Worm (Caenorhabditis elegans) whole organism, L2 larva: Measurements from ENCODE around the gene lgc-16.
A peak's percentile ranks its signal among the peaks of the same experiment; 100 is the strongest.

ENCODE experiments used
- C34F6.9 ChIP-seq: fragments of 150-350 bp; optimal IDR thresholded peaks from 2 replicates; lab custom pipeline; 2014; ENCODE audit warnings: missing biosample characterization, missing genetic modification characterization
- F13H6.1 ChIP-seq: sonication (generic microtip); optimal IDR thresholded peaks from 2 replicates; lab custom pipeline; 2016; ENCODE audit warnings: missing genetic modification characterization, missing compliant biosample characterization
- R02D3.7 ChIP-seq: fragments of 150-350 bp; optimal IDR thresholded peaks from 2 replicates; lab custom pipeline; 2014; ENCODE audit warnings: missing biosample characterization, missing genetic modification characterization
- Y55F3AM.14 ChIP-seq: fragments of 200-800 bp; sonication (Bioruptor generic); optimal IDR thresholded peaks from 2 replicates; lab custom pipeline; 2018; ENCODE audit warnings: mild to moderate bottlenecking, missing genetic modification characterization, missing compliant biosample characterization
- ZK546.5 ChIP-seq: sonication (generic microtip); optimal IDR thresholded peaks from 2 replicates; lab custom pipeline; 2017; ENCODE audit warnings: missing biosample characterization, missing genetic modification characterization
- aly-2 ChIP-seq: fragments of 150-350 bp; optimal IDR thresholded peaks from 2 replicates; lab custom pipeline; 2014; ENCODE audit warnings: missing biosample characterization, missing genetic modification characterization
- ama-1 ChIP-seq: fragments of 150-350 bp; optimal IDR thresholded peaks from 2 replicates; lab custom pipeline; 2018; ENCODE audit warnings: inconsistent platforms
- blmp-1 ChIP-seq: sonication (generic microtip); optimal IDR thresholded peaks from 2 replicates; lab custom pipeline; 2017; ENCODE audit warnings: missing genetic modification characterization, mild to moderate bottlenecking, missing compliant biosample characterization, antibody characterized with exemption, moderate library complexity; ENCODE audit not compliant: insufficient read depth
- ceh-16 ChIP-seq: fragments of 150-350 bp; optimal IDR thresholded peaks from 2 replicates; lab custom pipeline; 2014; ENCODE audit warnings: missing biosample characterization, missing genetic modification characterization
- crh-2 ChIP-seq: sonication (generic microtip); optimal IDR thresholded peaks from 2 replicates; lab custom pipeline; 2017; ENCODE audit warnings: missing biosample characterization, missing genetic modification characterization
- dmd-4 ChIP-seq: sonication (generic microtip); optimal IDR thresholded peaks from 2 replicates; lab custom pipeline; 2017; ENCODE audit warnings: missing biosample characterization, missing genetic modification characterization
- egl-27 ChIP-seq: sonication (generic microtip); optimal IDR thresholded peaks from 3 replicates; lab custom pipeline; 2017; ENCODE audit warnings: missing biosample characterization, missing genetic modification reagents, missing genetic modification characterization
- elt-1 ChIP-seq: fragments of 150-350 bp; optimal IDR thresholded peaks from 2 replicates; lab custom pipeline; 2014; ENCODE audit warnings: missing biosample characterization, missing genetic modification characterization
- elt-3 ChIP-seq: sonication (generic microtip); optimal IDR thresholded peaks from 2 replicates; lab custom pipeline; 2017; ENCODE audit warnings: missing biosample characterization, missing genetic modification characterization
- fos-1 ChIP-seq: fragments of 150-350 bp; optimal IDR thresholded peaks from 2 replicates; lab custom pipeline; 2014; ENCODE audit warnings: missing biosample characterization, missing genetic modification characterization
- gmeb-1 ChIP-seq: fragments of 150-350 bp; optimal IDR thresholded peaks from 2 replicates; lab custom pipeline; 2014; ENCODE audit warnings: missing biosample characterization, missing genetic modification characterization
- lin-11 ChIP-seq: fragments of 150-350 bp; sonication (generic microtip); optimal IDR thresholded peaks from 2 replicates; lab custom pipeline; 2014; ENCODE audit warnings: missing biosample characterization, missing genetic modification characterization, inconsistent platforms, mixed read lengths
- lin-13 ChIP-seq: fragments of 150-350 bp; optimal IDR thresholded peaks from 2 replicates; lab custom pipeline; 2014; ENCODE audit warnings: missing biosample characterization, missing genetic modification reagents, missing genetic modification characterization
- lin-39 ChIP-seq: fragments of 150-350 bp; optimal IDR thresholded peaks from 2 replicates; lab custom pipeline; 2014; ENCODE audit warnings: missing biosample characterization, missing genetic modification reagents, missing genetic modification characterization
- lsy-2 ChIP-seq, 2 experiments: fragments of 150-350 bp in 1 of 2; sonication (generic microtip) in 1 of 2; optimal IDR thresholded peaks; 2 replicates each; lab custom pipeline; 2014 to 2017; ENCODE audit warnings: missing biosample characterization in 2 of 2, missing genetic modification characterization in 2 of 2
- mab-5 ChIP-seq: fragments of 150-350 bp; optimal IDR thresholded peaks from 2 replicates; lab custom pipeline; 2014; ENCODE audit warnings: missing biosample characterization, missing genetic modification characterization
- mbf-1 ChIP-seq: sonication (generic microtip); optimal IDR thresholded peaks from 2 replicates; lab custom pipeline; 2017; ENCODE audit warnings: missing biosample characterization, missing genetic modification characterization
- nhr-129 ChIP-seq: fragments of 150-350 bp; optimal IDR thresholded peaks from 2 replicates; lab custom pipeline; 2014; ENCODE audit warnings: missing biosample characterization, missing genetic modification characterization
- nhr-21 ChIP-seq: fragments of 150-350 bp; optimal IDR thresholded peaks from 2 replicates; lab custom pipeline; 2014; ENCODE audit warnings: missing biosample characterization, missing genetic modification characterization
- nhr-237 ChIP-seq: fragments of 150-350 bp; optimal IDR thresholded peaks from 2 replicates; lab custom pipeline; 2014; ENCODE audit warnings: missing biosample characterization, missing genetic modification characterization
- nhr-25 ChIP-seq: fragments of 150-350 bp; sonication (generic microtip); optimal IDR thresholded peaks from 3 replicates; lab custom pipeline; 2014; ENCODE audit warnings: missing biosample characterization, missing genetic modification characterization
- nhr-6 ChIP-seq: fragments of 150-350 bp; optimal IDR thresholded peaks from 2 replicates; lab custom pipeline; 2014; ENCODE audit warnings: missing biosample characterization, missing genetic modification characterization
- nhr-77 ChIP-seq: fragments of 150-350 bp; optimal IDR thresholded peaks from 2 replicates; lab custom pipeline; 2014; ENCODE audit warnings: missing biosample characterization, missing genetic modification characterization
- peb-1 ChIP-seq: fragments of 150-350 bp; optimal IDR thresholded peaks from 2 replicates; lab custom pipeline; 2014; ENCODE audit warnings: missing biosample characterization, missing genetic modification characterization
- sem-4 ChIP-seq: fragments of 150-350 bp; optimal IDR thresholded peaks from 2 replicates; lab custom pipeline; 2014; ENCODE audit warnings: missing biosample characterization, missing genetic modification reagents, missing genetic modification characterization
- skn-1 ChIP-seq: sonication (generic microtip); optimal IDR thresholded peaks from 2 replicates; lab custom pipeline; 2017; ENCODE audit warnings: missing biosample characterization, missing genetic modification characterization
- sma-3 ChIP-seq: sonication (generic microtip); optimal IDR thresholded peaks from 2 replicates; lab custom pipeline; 2016; ENCODE audit warnings: missing genetic modification reagents, missing genetic modification characterization, missing compliant biosample characterization
- sma-9 ChIP-seq, 2 experiments: fragments of 150-350 bp in 1 of 2; sonication (generic microtip) in 1 of 2; optimal IDR thresholded peaks; 2 replicates each; lab custom pipeline; 2014 to 2016; ENCODE audit warnings: missing genetic modification characterization in 2 of 2, mild to moderate bottlenecking in 1 of 2, missing biosample characterization in 1 of 2, missing compliant biosample characterization in 1 of 2, missing genetic modification reagents in 1 of 2, moderate library complexity in 1 of 2
- snpc-4 ChIP-seq: fragments of 150-350 bp; optimal IDR thresholded peaks from 2 replicates; lab custom pipeline; 2014; ENCODE audit warnings: missing biosample characterization, missing genetic modification characterization
- unc-39 ChIP-seq: fragments of 150-350 bp; optimal IDR thresholded peaks from 2 replicates; lab custom pipeline; 2014; ENCODE audit warnings: missing biosample characterization, missing genetic modification characterization
- unc-55 ChIP-seq: fragments of 150-350 bp; sonication (generic microtip); optimal IDR thresholded peaks from 3 replicates; lab custom pipeline; 2014; ENCODE audit warnings: missing biosample characterization, missing genetic modification reagents, missing genetic modification characterization
- unc-62 ChIP-seq: fragments of 150-350 bp; optimal IDR thresholded peaks from 2 replicates; lab custom pipeline; 2014; ENCODE audit warnings: missing biosample characterization, missing genetic modification reagents, missing genetic modification characterization
- zag-1 ChIP-seq: fragments of 150-350 bp; optimal IDR thresholded peaks from 2 replicates; lab custom pipeline; 2014; ENCODE audit warnings: missing biosample characterization, missing genetic modification characterization
- ztf-11 ChIP-seq: sonication (generic microtip); optimal IDR thresholded peaks from 2 replicates; lab custom pipeline; 2017; ENCODE audit warnings: missing biosample characterization, missing genetic modification characterization

lgc-16 gene

DNA sequence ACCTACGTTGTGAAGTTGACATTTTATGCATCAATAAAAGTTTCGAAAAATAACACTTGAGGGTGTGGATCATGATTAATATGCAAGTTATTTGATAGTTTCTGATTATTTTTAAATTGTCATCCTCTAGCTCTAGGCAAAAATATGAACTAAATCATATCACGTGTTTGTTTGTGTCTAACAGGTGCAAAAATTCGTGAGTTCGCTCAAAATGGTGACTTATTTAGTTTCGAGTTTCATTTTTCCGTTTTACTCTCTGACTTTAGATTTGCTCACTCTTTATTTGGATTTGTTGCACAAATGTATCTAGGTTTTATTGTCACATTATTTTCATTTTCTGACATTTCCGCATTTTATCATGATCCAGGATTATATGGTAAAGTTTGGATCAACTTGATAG, at the start of gene lgc-16:
lgc-16 (plus strand) TSS at position 301 of the 400 bp plus-strand sequence.
- TF ChIP-seq nhr-129 (tag; lab: Kevin White, UChicago) (no peak), skn-1 (tag; lab: Kevin White, UChicago) (no peak), Y55F3AM.14 (GFP tag; lab: Kevin White, UChicago) (no peak), nhr-77 (tag; lab: Kevin White, UChicago) (no peak), elt-3 (no peak), blmp-1 (tag; lab: Kevin White, UChicago) (no peak), ZK546.5 (tag; lab: Kevin White, UChicago) (no peak), snpc-4 (tag; lab: Kevin White, UChicago) (no peak), nhr-21 (no peak), peb-1 (tag; lab: Kevin White, UChicago) (no peak), lin-13 (GFP tag; lab: Kevin White, UChicago) (no peak), sma-3 (GFP tag; lab: Kevin White, UChicago) (no peak), C34F6.9 (tag; lab: Kevin White, UChicago) (no peak), ztf-11 (tag; lab: Kevin White, UChicago) (no peak), lin-11 (tag; lab: Kevin White, UChicago) (no peak), crh-2 (tag; lab: Kevin White, UChicago) (no peak), gmeb-1 (no peak)
- TF ChIP-seq, all 48 proteins: peak for 0

DNA sequence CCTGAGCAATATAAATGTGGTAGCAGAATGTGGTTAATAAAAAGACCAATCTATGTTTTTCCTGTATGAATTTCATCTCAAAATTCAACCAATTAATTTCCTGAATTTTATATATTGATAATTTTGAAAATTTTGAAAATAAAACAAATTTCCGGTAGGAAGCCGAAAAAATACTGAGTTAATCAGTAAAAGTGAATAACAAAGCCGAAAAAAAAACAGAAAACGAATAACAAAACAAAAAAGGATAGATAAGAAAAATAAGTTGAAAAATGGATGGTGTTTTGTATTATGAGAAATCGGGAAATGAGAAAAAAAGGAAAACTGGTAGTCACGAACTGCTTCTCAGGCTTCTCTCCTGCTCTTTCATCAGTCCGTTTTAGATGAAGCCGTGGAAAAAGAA, 44.7 kb upstream of the lgc-16 start, which contains the start of gene tmem-145:
tmem-145 (minus strand) TSS at position 101 of the 400 bp plus-strand sequence.
- TF ChIP-seq unc-62 (GFP tag; lab: Kevin White, UChicago) = no peak
- no peak for TF ChIP-seq blmp-1 (tag; lab: Kevin White, UChicago)
- no peak for TF ChIP-seq lin-13 (GFP tag; lab: Kevin White, UChicago)
- TF ChIP-seq ceh-16 (tag; lab: Kevin White, UChicago) = no peak
- TF ChIP-seq dmd-4 (tag; lab: Kevin White, UChicago) = no peak
- no peak for TF ChIP-seq nhr-6 (tag; lab: Kevin White, UChicago)
- TF ChIP-seq nhr-25 (tag; lab: Kevin White, UChicago) = no peak
- no peak for TF ChIP-seq mab-5
- no peak for TF ChIP-seq nhr-237 (tag; lab: Kevin White, UChicago)
- TF ChIP-seq snpc-4 (tag; lab: Kevin White, UChicago) = no peak
- TF ChIP-seq elt-3 = no peak
- no peak for TF ChIP-seq unc-55 (GFP tag; lab: Kevin White, UChicago)
- TF ChIP-seq C34F6.9 (tag; lab: Kevin White, UChicago) = no peak
- no peak for TF ChIP-seq lin-11 (tag; lab: Kevin White, UChicago)
- TF ChIP-seq sma-3 (GFP tag; lab: Kevin White, UChicago) = no peak
- no peak for TF ChIP-seq F13H6.1 (tag; lab: Kevin White, UChicago)
- TF ChIP-seq sma-9 (GFP tag; optimal IDR thresholded peaks at IDR 0.05; lab: Kevin White, UChicago) = no peak
- no peak for TF ChIP-seq sma-9 (tag; optimal IDR thresholded peaks at IDR 0.05; lab: Kevin White, UChicago)
- TF ChIP-seq R02D3.7 = no peak
- TF ChIP-seq, all 48 proteins: peak for 0

DNA sequence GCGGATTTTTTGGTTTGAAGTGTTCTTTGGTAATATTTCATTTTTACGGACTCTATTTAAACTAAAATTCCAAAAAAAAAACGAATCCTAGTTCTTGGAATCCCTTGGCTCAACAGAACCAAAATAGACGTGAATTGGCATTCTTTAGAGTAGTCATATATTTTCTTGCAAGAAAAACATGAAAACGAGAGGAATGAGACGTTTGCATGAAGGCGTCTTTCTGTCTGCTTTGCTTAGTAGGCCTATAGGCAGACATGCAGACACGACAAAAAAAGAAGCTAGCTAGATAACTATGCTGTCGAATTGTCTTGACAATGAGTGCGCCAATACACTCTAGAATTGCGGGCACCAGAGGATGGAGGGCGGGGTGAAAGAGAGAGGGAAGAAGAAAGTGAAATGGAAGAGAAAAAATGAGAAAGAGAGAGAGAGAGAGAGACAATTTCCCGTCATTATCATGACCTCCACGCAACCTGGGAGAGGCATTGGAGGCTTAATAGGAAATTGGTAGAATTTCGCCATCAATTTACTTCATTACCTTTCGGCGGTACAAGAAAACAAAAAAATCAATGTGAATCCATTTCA, 37.8 kb upstream of the lgc-16 start:
- TF ChIP-seq unc-55 (GFP tag; lab: Kevin White, UChicago) (peak; percentile 59), elt-1 (no peak), blmp-1 (tag; lab: Kevin White, UChicago) (peak; percentile 80), nhr-21 (no peak), sem-4 (tag; lab: Kevin White, UChicago) (peak; percentile 58), sma-9 (GFP tag; optimal IDR thresholded peaks at IDR 0.05; lab: Kevin White, UChicago) (peak; percentile 26), sma-9 (tag; optimal IDR thresholded peaks at IDR 0.05; lab: Kevin White, UChicago) (no peak), nhr-77 (tag; lab: Kevin White, UChicago) (no peak), fos-1 (tag; lab: Kevin White, UChicago) (no peak), F13H6.1 (tag; lab: Kevin White, UChicago) (peak; percentile 15), nhr-25 (tag; lab: Kevin White, UChicago) (peak; percentile 69), nhr-129 (tag; lab: Kevin White, UChicago) (peak; percentile 55), sma-3 (GFP tag; lab: Kevin White, UChicago) (no peak), mab-5 (peak; percentile 14)

DNA sequence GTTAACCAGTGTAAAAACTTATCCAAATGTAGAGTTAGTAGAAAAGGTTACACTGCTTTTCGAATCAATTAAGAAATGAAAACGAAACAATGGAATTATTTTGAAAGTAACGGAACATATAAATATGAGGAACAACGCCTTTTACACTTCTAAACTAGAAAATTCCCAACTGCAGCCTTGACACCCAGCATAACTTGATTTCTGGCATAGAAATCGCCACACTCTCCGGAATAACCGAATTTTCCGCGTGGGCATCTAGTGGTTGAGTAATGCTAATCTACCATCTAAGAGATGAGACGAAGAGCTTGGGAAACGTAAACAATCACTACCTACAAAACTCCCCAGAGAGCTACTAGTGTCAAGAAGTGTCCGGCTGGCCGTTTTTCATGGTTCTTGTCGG, 37.2 kb upstream of the lgc-16 start:
- no peak for TF ChIP-seq unc-39 (tag; lab: Kevin White, UChicago)
- TF ChIP-seq fos-1 (tag; lab: Kevin White, UChicago) = no peak
- no peak for TF ChIP-seq gmeb-1
- no peak for TF ChIP-seq egl-27 (tag; lab: Kevin White, UChicago)
- TF ChIP-seq elt-3 = no peak
- no peak for TF ChIP-seq aly-2
- TF ChIP-seq lsy-2 (tag; optimal IDR thresholded peaks at IDR 0.05; lab: Kevin White, UChicago) = no peak
- TF ChIP-seq zag-1 (tag; lab: Kevin White, UChicago) = no peak
- TF ChIP-seq mbf-1 = no peak
- no peak for TF ChIP-seq ama-1 (lab: Kevin White, UChicago)
- TF ChIP-seq elt-1 = no peak
- TF ChIP-seq lin-39 (tag; lab: Kevin White, UChicago) = no peak
- no peak for TF ChIP-seq ztf-11 (tag; lab: Kevin White, UChicago)
